Fruit fly (Drosophila melanogaster) whole organism: ENCODE measurements around the gene Proc-R.

Experiments
- CG8478 ChIP-seq: fragments of >200 bp; optimal IDR thresholded peaks from 2 replicates; lab custom pipeline; 2018; ENCODE audit warnings: inconsistent platforms
- pan ChIP-seq: fragments of >200 bp; optimal IDR thresholded peaks from 2 replicates; lab custom pipeline; 2017
- psq ChIP-seq: fragments of >200 bp; optimal IDR thresholded peaks from 2 replicates; lab custom pipeline; 2017
- usp ChIP-seq: fragments of >200 bp; optimal IDR thresholded peaks from 2 replicates; lab custom pipeline; 2017; ENCODE audit warnings: missing biosample characterization, missing genetic modification characterization, mixed read lengths

dm6 chrX:4660642-4661252 lies 47.0 kb upstream of the Proc-R start:
- TF ChIP-seq usp (no peak), CG8478 (lab: Kevin White, UChicago) (no peak), pan (no peak), psq (lab: Kevin White, UChicago) (no peak)
